Fruit fly (Drosophila melanogaster): ENCODE measurements around the gene Fer1.

The Fer1 gene

DNA sequence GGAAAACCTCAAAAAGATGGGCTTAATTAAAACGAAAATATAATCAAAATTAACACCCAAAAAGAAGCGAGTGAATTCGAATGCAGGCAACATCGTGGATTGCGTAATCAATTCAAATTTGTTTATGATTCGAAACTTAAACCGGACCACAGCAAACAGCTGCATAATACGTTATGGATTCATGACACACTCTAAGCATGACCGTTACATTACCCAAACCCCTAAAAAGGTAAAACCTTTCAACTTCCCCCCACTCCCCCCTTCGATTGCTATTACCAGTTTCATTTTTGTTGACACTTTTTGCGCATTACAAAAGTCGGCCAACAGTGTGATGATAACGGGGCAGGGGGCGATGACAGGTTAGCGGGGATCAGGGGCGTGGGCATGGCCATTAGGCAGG lies 33.9 kb downstream of the Fer1 start (continued):
- TF ChIP-seq Dbx (GFP tag; IDR thresholded peaks at IDR 0.05) (no peak), CG13624 (GFP tag; optimal IDR thresholded peaks at IDR 0.05) (no peak), Chrac-16 (GFP tag; optimal IDR thresholded peaks at IDR 0.05) (no peak), Jarid2 (GFP tag; optimal IDR thresholded peaks at IDR 0.05) (no peak), MBD-R2 (GFP tag; IDR thresholded peaks at IDR 0.05) (no peak), bigmax (GFP tag; optimal IDR thresholded peaks at IDR 0.05) (no peak), schlank (tag; optimal IDR thresholded peaks at IDR 0.05) (no peak), CG1602 (GFP tag; optimal IDR thresholded peaks at IDR 0.05) (no peak), pan (optimal IDR thresholded peaks at IDR 0.05) (no peak), pan (GFP tag; optimal IDR thresholded peaks at IDR 0.05 in 1 of 2, IDR thresholded peaks at IDR 0.05 in 1 of 2) (no peak), nmo (GFP tag; optimal IDR thresholded peaks at IDR 0.05) (no peak), CG15696 (tag; optimal IDR thresholded peaks at IDR 0.05) (no peak), CG10147 (GFP tag; optimal IDR thresholded peaks at IDR 0.05) (no peak), CG9215 (GFP tag; IDR thresholded peaks at IDR 0.05) (no peak), cg (GFP tag; optimal IDR thresholded peaks at IDR 0.05) (no peak), Dfd (GFP tag; optimal IDR thresholded peaks at IDR 0.05) (no peak), Adf1 (GFP tag; IDR thresholded peaks at IDR 0.05) (no peak), sens (GFP tag) (peak; percentile 19), CG14441 (GFP tag; IDR thresholded peaks at IDR 0.05) (no peak), unpg (GFP tag; optimal IDR thresholded peaks at IDR 0.05) (no peak), CG4424 (GFP tag; optimal IDR thresholded peaks at IDR 0.05) (no peak), Rx (GFP tag; IDR thresholded peaks at IDR 0.05) (peak; percentile 5; the same call in 1 of the 2 replicates), CG3995 (GFP tag; optimal IDR thresholded peaks at IDR 0.05) (no peak), CG7839 (tag; optimal IDR thresholded peaks at IDR 0.05) (no peak), peb (GFP tag; IDR thresholded peaks at IDR 0.05) (no peak), CG16863 (GFP tag; optimal IDR thresholded peaks at IDR 0.05) (no peak), CG31365 (tag; optimal IDR thresholded peaks at IDR 0.05) (no peak), CG4282 (GFP tag; optimal IDR thresholded peaks at IDR 0.05) (no peak), CG6683 (GFP tag; optimal IDR thresholded peaks at IDR 0.05) (no peak), CG13775 (GFP tag; optimal IDR thresholded peaks at IDR 0.05) (no peak)

DNA sequence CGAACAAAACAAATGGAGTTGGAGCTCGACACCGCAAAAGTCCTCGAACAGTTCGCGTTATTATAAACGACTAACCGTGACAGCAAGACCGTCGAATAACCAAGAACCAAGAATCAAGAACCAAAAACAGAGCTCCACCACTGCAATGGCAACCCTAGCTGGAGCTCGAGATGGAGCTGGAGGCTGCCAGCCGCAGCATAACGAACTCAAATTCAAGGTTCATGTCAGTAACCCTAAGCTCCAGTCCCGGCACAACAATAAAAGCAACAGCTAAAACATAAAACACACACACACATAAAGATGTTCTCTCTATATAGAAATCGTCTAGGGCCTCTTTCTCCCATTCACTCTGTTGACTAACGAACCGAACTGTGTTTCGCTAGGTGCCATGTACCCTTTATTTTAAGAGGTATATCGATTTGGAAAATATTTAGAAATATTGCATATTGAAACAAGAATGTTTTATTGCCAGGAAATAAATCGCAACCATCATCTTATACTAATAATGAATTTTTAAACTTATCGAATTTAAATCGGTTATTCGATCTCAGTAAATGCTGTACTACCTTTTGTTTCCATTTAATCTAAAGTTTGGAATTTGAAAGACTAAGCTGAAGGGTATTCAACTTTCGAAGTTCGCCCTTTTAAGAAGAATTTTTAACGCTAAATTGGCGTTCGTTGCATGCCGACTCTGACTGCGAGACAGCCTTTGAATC lies 35.5 kb downstream of the Fer1 start:
- TF ChIP-seq chn (GFP tag; optimal IDR thresholded peaks at IDR 0.05) (no peak), Dref (GFP tag; IDR thresholded peaks at IDR 0.05) (no peak), NC2α (GFP tag; optimal IDR thresholded peaks at IDR 0.05) (no peak), CG10979 (tag; optimal IDR thresholded peaks at IDR 0.05) (peak; percentile 62), Optix (GFP tag; IDR thresholded peaks at IDR 0.05) (no peak), CG2116 (GFP tag; optimal IDR thresholded peaks at IDR 0.05) (no peak), Xbp1 (GFP tag; optimal IDR thresholded peaks at IDR 0.05) (peak; percentile 5), CG6254 (GFP tag; optimal IDR thresholded peaks at IDR 0.05) (no peak), az2 (GFP tag; optimal IDR thresholded peaks at IDR 0.05) (peak; percentile 7), CG17186 (GFP tag; optimal IDR thresholded peaks at IDR 0.05) (no peak), bsh (GFP tag; optimal IDR thresholded peaks at IDR 0.05) (peak in 1 of 2 experiments; percentile 67), CG13424 (tag; optimal IDR thresholded peaks at IDR 0.05) (peak; percentile 18), CG6272 (GFP tag; IDR thresholded peaks at IDR 0.05) (no peak), CG18764 (GFP tag; optimal IDR thresholded peaks at IDR 0.05) (no peak), Dfd (GFP tag; optimal IDR thresholded peaks at IDR 0.05) (no peak), zfh1 (GFP tag; IDR thresholded peaks at IDR 0.05) (peak; percentile 57; the same call in 2 of the 3 replicates), CG13894 (tag; optimal IDR thresholded peaks at IDR 0.05) (no peak), tin (GFP tag; optimal IDR thresholded peaks at IDR 0.05) (peak; percentile 2), Ssrp (tag; optimal IDR thresholded peaks at IDR 0.05) (peak; percentile 34), dmrt11E (tag; optimal IDR thresholded peaks at IDR 0.05) (peak; percentile 59), Sox102F (GFP tag; optimal IDR thresholded peaks at IDR 0.05) (peak; percentile 30), Awh (GFP tag; IDR thresholded peaks at IDR 0.05) (no peak), Myb (GFP tag; optimal IDR thresholded peaks at IDR 0.05) (no peak)

Data from whole organism, embryonic.